Worm (Caenorhabditis elegans): ENCODE measurements around the gene D2096.7.

D2096.7 gene

ce11 chrIV:8379278-8379677 is 1.8 kb upstream of the D2096.7 start, which contains the start of gene nap-1 (continued):
- peak; percentile 46 to 92 for TF ChIP-seq lsy-2 (tag; optimal IDR thresholded peaks at IDR 0.05)
- TF ChIP-seq dve-1 (tag; optimal IDR thresholded peaks at IDR 0.05; ENCODE audit: insufficient read depth), result peak; percentile 84
- TF ChIP-seq D1046.2 (GFP tag; IDR thresholded peaks at IDR 0.05), result no peak
- TF ChIP-seq skn-1 (tag; optimal IDR thresholded peaks at IDR 0.05), result no peak
- TF ChIP-seq lim-7 (GFP tag; IDR thresholded peaks at IDR 0.05), result no peak
- no peak for TF ChIP-seq nhr-41 (GFP tag; IDR thresholded peaks at IDR 0.05)
- peak; percentile 83 for TF ChIP-seq nhr-77 (tag; optimal IDR thresholded peaks at IDR 0.05)
- TF ChIP-seq zfp-3 (GFP tag; conservative IDR thresholded peaks at IDR 0.05), result no peak
- TF ChIP-seq egl-27 (tag; optimal IDR thresholded peaks at IDR 0.05), result no peak
- TF ChIP-seq ceh-62 (tag; optimal IDR thresholded peaks at IDR 0.05), result no peak
- no peak for TF ChIP-seq unc-39 (tag; optimal IDR thresholded peaks at IDR 0.05)
- no peak for TF ChIP-seq set-16 (GFP tag; IDR thresholded peaks at IDR 0.05)
- no peak for TF ChIP-seq ZK546.5 (tag; optimal IDR thresholded peaks at IDR 0.05)
- no peak for TF ChIP-seq mdt-29 (GFP tag; IDR thresholded peaks at IDR 0.05)
- no peak for TF ChIP-seq mxl-3 (GFP tag; optimal IDR thresholded peaks at IDR 0.05)
- peak; percentile 18 for TF ChIP-seq fkh-10 (GFP tag; optimal IDR thresholded peaks at IDR 0.05)
- TF ChIP-seq rbr-2 (tag; optimal IDR thresholded peaks at IDR 0.05), result peak; percentile 57
- peak; percentile 63 for TF ChIP-seq hmg-1.1 (GFP tag; IDR thresholded peaks at IDR 0.05)
- peak; percentile 8 for TF ChIP-seq ztf-7 (tag; optimal IDR thresholded peaks at IDR 0.05)
- no peak for TF ChIP-seq Y105C5A.15 (GFP tag; IDR thresholded peaks at IDR 0.05)
- TF ChIP-seq spr-3 (GFP tag; optimal IDR thresholded peaks at IDR 0.05), result no peak
- no peak for TF ChIP-seq cey-2 (tag; optimal IDR thresholded peaks at IDR 0.05; ENCODE audit: borderline replicate concordance, insufficient read depth)
- no peak for TF ChIP-seq F10B5.3 (tag; optimal IDR thresholded peaks at IDR 0.05)
- no peak for TF ChIP-seq ztf-11 (tag; optimal IDR thresholded peaks at IDR 0.05)
- TF ChIP-seq sdz-12 (GFP tag; optimal IDR thresholded peaks at IDR 0.05), result no peak
- TF ChIP-seq Y75B8A.6 (GFP tag; IDR thresholded peaks at IDR 0.05), result no peak
- TF ChIP-seq hlh-30 (tag; optimal IDR thresholded peaks at IDR 0.05; ENCODE audit: insufficient read depth), result peak; percentile 78
- no peak for TF ChIP-seq snpc-1.2 (GFP tag; IDR thresholded peaks at IDR 0.05)
- TF ChIP-seq lin-39 (tag; optimal IDR thresholded peaks at IDR 0.05), result no peak
- TF ChIP-seq snpc-4 (tag; optimal IDR thresholded peaks at IDR 0.05), result no peak
- TF ChIP-seq pqm-1 (tag; optimal IDR thresholded peaks at IDR 0.05), result peak; percentile 20
- no peak for TF ChIP-seq attf-4 (tag; optimal IDR thresholded peaks at IDR 0.05)
- TF ChIP-seq egl-43 (GFP tag; IDR thresholded peaks at IDR 0.05), result no peak
- TF ChIP-seq T20F7.1 (GFP tag; optimal IDR thresholded peaks at IDR 0.05), result peak; percentile 73
- no peak for TF ChIP-seq ctbp-1 (GFP tag; IDR thresholded peaks at IDR 0.05)
- no peak for TF ChIP-seq mes-2 (tag; optimal IDR thresholded peaks at IDR 0.05; ENCODE audit: poor library complexity, severe bottlenecking)
- no peak for TF ChIP-seq lin-15B (tag; optimal IDR thresholded peaks at IDR 0.05)
- TF ChIP-seq mxl-2 (GFP tag; conservative IDR thresholded peaks at IDR 0.05), result no peak
- peak; percentile 59 for TF ChIP-seq hlh-11 (tag; optimal IDR thresholded peaks at IDR 0.05)
- TF ChIP-seq ceh-20 (GFP tag; IDR thresholded peaks at IDR 0.05), result no peak
- TF ChIP-seq nhr-237 (tag; optimal IDR thresholded peaks at IDR 0.05), result no peak
- no peak for TF ChIP-seq nhr-10 (tag; optimal IDR thresholded peaks at IDR 0.05)
- TF ChIP-seq R02D3.7 (tag; optimal IDR thresholded peaks at IDR 0.05), result peak; percentile 91
- TF ChIP-seq lin-38 (GFP tag; IDR thresholded peaks at IDR 0.05), result peak; percentile 58
- no peak for TF ChIP-seq dmd-9 (GFP tag; IDR thresholded peaks at IDR 0.05)
- TF ChIP-seq vab-7 (GFP tag; IDR thresholded peaks at IDR 0.05), result no peak
- no peak for TF ChIP-seq arid-1 (GFP tag; conservative IDR thresholded peaks at IDR 0.05)
- no peak for TF ChIP-seq daf-19 (GFP tag; conservative IDR thresholded peaks at IDR 0.05)
- TF ChIP-seq ceh-82 (tag; optimal IDR thresholded peaks at IDR 0.05), result no peak
- no peak for TF ChIP-seq zip-11 (GFP tag; IDR thresholded peaks at IDR 0.05)
- TF ChIP-seq pha-4 (GFP tag; IDR thresholded peaks at IDR 0.05), result no peak
- TF ChIP-seq pha-4 (tag; optimal IDR thresholded peaks at IDR 0.05), result peak; percentile 95
- no peak for TF ChIP-seq daf-12 (tag; optimal IDR thresholded peaks at IDR 0.05)
